Fruit fly (Drosophila melanogaster): Measurements from ENCODE around the gene Rtel1.

The Rtel1 gene

DNA sequence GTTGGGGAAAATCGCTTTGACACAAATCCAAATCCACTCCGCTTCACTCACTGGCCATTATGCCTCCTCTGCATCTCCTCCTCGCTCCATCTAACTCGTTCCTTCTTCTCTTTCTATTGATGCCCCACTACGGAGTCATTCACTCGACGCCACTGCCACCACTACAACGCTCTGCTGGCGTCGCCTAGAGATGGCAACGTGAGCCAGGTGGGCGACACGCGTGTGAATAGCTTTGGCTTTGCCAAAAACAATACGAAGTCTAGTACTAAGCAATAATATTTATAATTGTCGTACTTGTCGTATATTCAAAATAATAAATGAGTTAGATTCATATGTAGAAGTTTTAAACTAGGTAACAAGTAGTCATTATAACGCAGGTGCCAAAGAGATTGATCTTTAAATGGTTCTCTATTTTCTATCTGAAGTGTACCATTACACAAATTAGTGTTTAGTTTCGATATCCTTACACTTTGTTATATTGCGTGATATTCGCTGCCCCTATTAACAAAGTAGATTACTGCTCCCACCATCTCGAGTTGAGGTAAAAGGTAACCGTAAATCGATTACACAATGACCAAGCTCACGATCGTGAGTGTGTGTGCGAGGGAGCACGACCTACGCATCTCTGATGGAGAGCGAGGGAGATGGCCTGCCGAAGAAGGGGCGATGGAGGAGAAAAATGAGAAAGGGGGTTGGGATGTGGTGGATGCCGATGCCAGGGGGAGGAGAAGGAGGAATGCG lies 2.4 kb upstream of the Rtel1 start (continued):
- TF ChIP-seq maf-S (GFP tag; optimal IDR thresholded peaks at IDR 0.05), result peak; percentile 53
- peak; percentile 66 for TF ChIP-seq CG2120 (GFP tag; optimal IDR thresholded peaks at IDR 0.05)
- TF ChIP-seq BEAF-32 (GFP tag; optimal IDR thresholded peaks at IDR 0.05), result peak; percentile 79
- TF ChIP-seq CG18476 (GFP tag; optimal IDR thresholded peaks at IDR 0.05), result peak; percentile 31
- peak; percentile 62; the same call in 2 of the 3 replicates for TF ChIP-seq z (GFP tag; IDR thresholded peaks at IDR 0.05)
- no peak for TF ChIP-seq Hr39 (optimal IDR thresholded peaks at IDR 0.05)
- TF ChIP-seq zf30C (GFP tag; optimal IDR thresholded peaks at IDR 0.05), result no peak
- no peak for TF ChIP-seq stc (GFP tag; IDR thresholded peaks at IDR 0.05)
- peak; percentile 9; the same call in 1 of the 2 replicates for TF ChIP-seq Drgx (GFP tag; IDR thresholded peaks at IDR 0.05)
- peak in 1 of 2 experiments; percentile 1 for TF ChIP-seq Hr51 (GFP tag; optimal IDR thresholded peaks at IDR 0.05)
- peak in 1 of 2 experiments; percentile 36 for TF ChIP-seq Hr78 (GFP tag; optimal IDR thresholded peaks at IDR 0.05)
- 0 out of 2 replicates have a peak, but pooled peaks have one; percentile 7 for TF ChIP-seq CG14014 (GFP tag; IDR thresholded peaks at IDR 0.05)
- peak; percentile 17 for TF ChIP-seq az2 (GFP tag; optimal IDR thresholded peaks at IDR 0.05)
- no peak for TF ChIP-seq trem (tag; optimal IDR thresholded peaks at IDR 0.05)
- peak; percentile 71 for TF ChIP-seq chm (GFP tag; IDR thresholded peaks at IDR 0.05)
- TF ChIP-seq CG17612 (GFP tag; IDR thresholded peaks at IDR 0.05), result no peak

DNA sequence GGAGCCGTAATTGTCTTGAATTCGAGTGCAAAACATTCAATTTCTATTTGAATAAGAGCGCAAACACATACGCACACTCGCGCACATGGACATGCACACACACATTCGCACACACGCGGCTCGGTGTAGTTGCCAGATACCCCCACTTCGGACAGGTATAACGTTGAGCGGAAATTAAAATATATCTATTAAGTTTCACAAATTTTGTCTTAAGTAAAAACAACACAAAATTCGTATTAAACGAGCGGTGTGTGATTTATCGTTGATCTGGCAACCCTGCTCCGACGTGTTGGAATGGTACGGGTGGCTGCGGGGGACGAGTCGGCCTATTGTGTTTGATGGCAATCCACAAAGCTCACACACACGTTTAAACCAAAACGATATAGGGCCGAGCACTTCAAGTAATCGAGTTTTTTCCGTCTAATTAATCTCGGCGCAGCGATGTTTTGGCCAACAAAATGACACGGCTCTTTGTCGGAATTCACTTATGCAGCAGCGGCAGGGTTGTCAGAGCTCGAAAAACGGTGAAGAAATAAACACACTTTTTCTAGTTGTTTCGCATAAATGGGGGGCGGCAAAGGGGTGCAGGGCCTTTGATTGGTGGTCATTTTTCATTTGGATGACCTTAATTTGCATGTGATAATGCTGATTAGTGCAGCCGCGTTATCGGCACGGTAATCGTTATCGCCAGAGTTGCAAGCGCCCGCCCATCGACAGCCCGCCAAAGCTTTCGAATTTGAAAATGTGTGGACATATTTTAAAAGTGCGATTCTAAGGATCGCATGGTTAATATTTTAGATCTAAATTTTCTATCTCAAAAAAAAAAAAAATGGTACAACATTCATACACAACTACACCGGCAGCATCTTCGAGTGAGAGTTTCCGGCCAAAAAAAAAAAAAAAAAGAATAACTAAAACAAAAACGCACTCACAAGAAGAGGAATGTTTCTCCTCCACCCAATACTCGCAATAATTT lies 1.4 kb upstream of the Rtel1 start:
- TF ChIP-seq br (optimal IDR thresholded peaks at IDR 0.05) (no peak), CG14860 (GFP tag; IDR thresholded peaks at IDR 0.05; ENCODE audit: partially characterized antibody) (peak; percentile 48; the same call in 2 of the 3 replicates), NFAT (GFP tag; IDR thresholded peaks at IDR 0.05) (peak; percentile 83), Lpt (GFP tag; optimal IDR thresholded peaks at IDR 0.05) (no peak), lab (GFP tag; optimal IDR thresholded peaks at IDR 0.05) (peak; percentile 88), onecut (GFP tag; IDR thresholded peaks at IDR 0.05) (peak; percentile 77), CHES-1-like (GFP tag; optimal IDR thresholded peaks at IDR 0.05) (no peak), gt (GFP tag; IDR thresholded peaks at IDR 0.05) (0 out of 2 replicates have a peak, but pooled peaks have one; percentile 22), CrebB (tag; optimal IDR thresholded peaks at IDR 0.05) (peak; percentile 51), Stat92E (GFP tag; optimal IDR thresholded peaks at IDR 0.05) (no peak), disco-r (GFP tag; optimal IDR thresholded peaks at IDR 0.05) (no peak), Mes4 (GFP tag; optimal IDR thresholded peaks at IDR 0.05) (no peak), inv (GFP tag; IDR thresholded peaks at IDR 0.05; ENCODE audit: partially characterized antibody) (no peak), ftz-f1 (GFP tag; optimal IDR thresholded peaks at IDR 0.05) (peak; percentile 22), CG3065 (GFP tag; optimal IDR thresholded peaks at IDR 0.05) (no peak), CG33557 (GFP tag; optimal IDR thresholded peaks at IDR 0.05) (peak; percentile 44), YL-1 (GFP tag; optimal IDR thresholded peaks at IDR 0.05) (peak; percentile 36), abd-A (tag; optimal IDR thresholded peaks at IDR 0.05) (peak; percentile 53), CG3995 (GFP tag; optimal IDR thresholded peaks at IDR 0.05) (peak; percentile 7), CG15601 (tag; optimal IDR thresholded peaks at IDR 0.05) (peak; percentile 64), tna (GFP tag; IDR thresholded peaks at IDR 0.05; ENCODE audit: partially characterized antibody) (no peak), toy (GFP tag; IDR thresholded peaks at IDR 0.05) (no peak; the same call in 1 of the 2 replicates), CG14965 (GFP tag; optimal IDR thresholded peaks at IDR 0.05; ENCODE audit: borderline replicate concordance) (no peak), H15 (GFP tag; IDR thresholded peaks at IDR 0.05) (peak; percentile 64; the same call in 2 of the 3 replicates), CG12155 (GFP tag; optimal IDR thresholded peaks at IDR 0.05) (peak; percentile 63), CG11696 (GFP tag; IDR thresholded peaks at IDR 0.05) (peak; percentile 71), Dad (GFP tag; optimal IDR thresholded peaks at IDR 0.05) (no peak), CG4282 (GFP tag; optimal IDR thresholded peaks at IDR 0.05) (no peak), corto (GFP tag; optimal IDR thresholded peaks at IDR 0.05) (peak; percentile 56), MTF-1 (GFP tag; optimal IDR thresholded peaks at IDR 0.05; ENCODE audit: borderline replicate concordance) (peak; percentile 22)

All from whole organism, embryonic.